Worm (Caenorhabditis elegans): ENCODE results near the gene str-13.

The str-13 gene

DNA sequence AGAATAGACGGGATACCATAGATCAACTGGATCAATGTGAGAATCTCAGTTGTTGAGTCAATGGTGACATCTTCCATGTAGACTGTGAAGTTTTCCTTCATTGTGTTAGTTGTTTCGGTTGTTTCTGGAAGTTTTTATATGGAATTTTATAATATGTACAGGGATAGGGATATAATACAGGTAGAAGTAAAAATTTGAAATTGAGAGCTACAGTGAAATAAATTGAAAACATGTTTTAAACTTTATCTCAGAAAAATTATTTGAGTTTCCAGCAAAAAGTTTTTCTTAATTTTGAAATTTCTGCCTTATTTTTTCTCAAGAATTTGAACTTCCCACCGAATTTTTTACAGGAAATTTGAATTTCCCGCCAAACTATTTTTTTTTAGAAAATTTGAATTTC is 15.3 kb upstream of the str-13 start, which contains the start of gene srg-62:
TSS of gene srg-62 (minus strand) at position 101 of the 400 bp plus-strand sequence.
- TF ChIP-seq hmg-11 (tag; optimal IDR thresholded peaks at IDR 0.05) (no peak), nhr-23 (tag; optimal IDR thresholded peaks at IDR 0.05) (no peak), pqm-1 (tag; optimal IDR thresholded peaks at IDR 0.05) (no peak), ama-1 (optimal IDR thresholded peaks at IDR 0.05) (no peak), daf-12 (tag; optimal IDR thresholded peaks at IDR 0.05) (no peak), nhr-12 (tag; optimal IDR thresholded peaks at IDR 0.05) (no peak), snpc-4 (tag; optimal IDR thresholded peaks at IDR 0.05) (no peak), ceh-16 (tag; optimal IDR thresholded peaks at IDR 0.05) (no peak), R02D3.7 (tag; optimal IDR thresholded peaks at IDR 0.05) (no peak), zag-1 (tag; optimal IDR thresholded peaks at IDR 0.05) (no peak), lsy-12 (tag; optimal IDR thresholded peaks at IDR 0.05) (no peak), fkh-10 (GFP tag; optimal IDR thresholded peaks at IDR 0.05) (no peak), elt-3 (tag; optimal IDR thresholded peaks at IDR 0.05) (no peak), mml-1 (tag; optimal IDR thresholded peaks at IDR 0.05) (no peak)

DNA sequence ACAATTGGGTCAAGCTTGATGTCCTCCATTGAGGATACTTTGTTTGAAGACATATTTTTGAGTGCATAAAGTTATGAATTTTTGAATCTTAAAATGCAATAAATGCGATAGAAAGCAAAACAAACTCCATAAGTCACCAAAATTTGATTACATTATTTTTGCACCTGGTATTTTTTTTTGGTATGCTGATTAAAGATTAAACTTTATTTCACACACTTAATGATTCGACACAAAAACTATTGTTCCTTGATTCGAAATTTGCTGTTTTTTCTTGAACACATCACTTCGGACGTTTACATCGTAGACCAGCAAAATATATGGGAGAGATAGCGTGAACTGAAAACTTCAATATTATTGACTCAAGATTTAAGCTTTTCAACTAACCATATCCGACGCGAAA is 13.2 kb upstream of the str-13 start, which contains the start of gene srg-61:
TSS of gene srg-61 (minus strand) at position 101 of the 400 bp plus-strand sequence.
- TF ChIP-seq lin-39 (tag; optimal IDR thresholded peaks at IDR 0.05) = no peak
- no peak for TF ChIP-seq egl-27 (tag; optimal IDR thresholded peaks at IDR 0.05)
- TF ChIP-seq unc-39 (tag; optimal IDR thresholded peaks at IDR 0.05) = no peak
- TF ChIP-seq mdl-1 (tag; optimal IDR thresholded peaks at IDR 0.05) = no peak
- TF ChIP-seq pqm-1 (tag; optimal IDR thresholded peaks at IDR 0.05) = no peak
- TF ChIP-seq jun-1 (tag; optimal IDR thresholded peaks at IDR 0.05) = no peak
- TF ChIP-seq skn-1 (tag; optimal IDR thresholded peaks at IDR 0.05) = no peak
- TF ChIP-seq ztf-4 (tag; optimal IDR thresholded peaks at IDR 0.05) = no peak
- no peak for TF ChIP-seq mml-1 (tag; optimal IDR thresholded peaks at IDR 0.05)
- TF ChIP-seq lin-15B (tag; optimal IDR thresholded peaks at IDR 0.05) = no peak
- no peak for TF ChIP-seq ceh-9 (tag; optimal IDR thresholded peaks at IDR 0.05)
- TF ChIP-seq ceh-28 (tag; optimal IDR thresholded peaks at IDR 0.05) = no peak

- no peak for TF ChIP-seq ceh-82 (tag; optimal IDR thresholded peaks at IDR 0.05)
These were observed 12.6 kb upstream of the str-13 start for ce11 chrV:2739607-2740006.

DNA sequence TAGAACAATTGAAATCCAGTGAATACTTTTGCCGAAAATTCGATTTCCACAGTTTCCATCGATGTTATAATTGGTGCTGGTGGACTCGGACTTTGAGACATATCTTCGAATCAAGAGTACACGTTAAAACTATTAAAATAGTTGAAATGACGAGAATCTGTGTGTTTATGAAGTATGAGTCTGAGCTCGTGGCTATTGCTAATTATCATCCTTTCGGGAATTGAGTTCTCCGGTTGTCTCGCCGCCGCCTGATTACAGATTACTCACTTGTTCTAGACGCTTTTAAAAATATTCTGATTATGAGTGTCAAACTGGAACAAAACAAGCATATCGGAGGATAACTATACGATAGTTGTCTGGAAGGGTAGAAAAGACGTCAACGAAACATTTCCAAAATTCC is 11.2 kb upstream of the str-13 start, which contains the start of gene srg-56:
TSS of gene srg-56 (minus strand) at position 101 of the 400 bp plus-strand sequence.
- TF ChIP-seq lin-39 (tag; optimal IDR thresholded peaks at IDR 0.05) = no peak
- no peak for TF ChIP-seq ceh-16 (tag; optimal IDR thresholded peaks at IDR 0.05)
- no peak for TF ChIP-seq elt-1 (tag; optimal IDR thresholded peaks at IDR 0.05)
- no peak for TF ChIP-seq nfya-1 (tag; optimal IDR thresholded peaks at IDR 0.05; ENCODE audit: insufficient read depth)
- TF ChIP-seq fkh-2 (tag; optimal IDR thresholded peaks at IDR 0.05) = no peak
- no peak for TF ChIP-seq nhr-43 (tag; optimal IDR thresholded peaks at IDR 0.05; ENCODE audit: poor library complexity, severe bottlenecking)

DNA sequence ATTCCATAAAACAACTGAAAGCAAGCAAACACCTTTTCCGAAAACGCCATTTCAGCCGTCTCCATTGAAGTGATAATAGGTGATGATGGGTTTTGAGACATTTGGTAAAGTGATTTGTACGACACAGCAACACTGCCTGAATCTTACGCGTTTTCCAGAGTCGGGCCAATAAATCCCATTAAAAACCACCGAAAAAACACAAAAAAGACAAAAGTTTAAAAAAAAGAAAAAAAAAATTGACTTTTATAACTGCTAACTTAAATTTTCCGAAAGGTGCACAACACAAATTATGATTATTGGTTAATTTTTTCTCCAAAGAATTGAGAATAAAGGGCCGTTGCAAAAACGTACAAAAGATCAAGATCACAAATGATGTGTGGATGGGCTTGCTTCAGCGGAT is 7.4 kb upstream of the str-13 start, which contains the start of gene srg-57:
TSS of gene srg-57 (minus strand) at position 101 of the 400 bp plus-strand sequence.
- TF ChIP-seq mdl-1 (tag; optimal IDR thresholded peaks at IDR 0.05) (no peak), hmg-11 (tag; optimal IDR thresholded peaks at IDR 0.05) (no peak), pqm-1 (tag; optimal IDR thresholded peaks at IDR 0.05) (no peak), R02D3.7 (tag; optimal IDR thresholded peaks at IDR 0.05) (no peak), sea-2 (GFP tag; optimal IDR thresholded peaks at IDR 0.05) (no peak), ZK546.5 (tag; optimal IDR thresholded peaks at IDR 0.05) (no peak), nfya-1 (tag; optimal IDR thresholded peaks at IDR 0.05; ENCODE audit: insufficient read depth) (no peak), fkh-10 (GFP tag; optimal IDR thresholded peaks at IDR 0.05) (no peak), nhr-28 (tag; optimal IDR thresholded peaks at IDR 0.05) (no peak), ceh-82 (tag; optimal IDR thresholded peaks at IDR 0.05) (no peak), ztf-11 (tag; optimal IDR thresholded peaks at IDR 0.05) (no peak), mml-1 (tag; optimal IDR thresholded peaks at IDR 0.05) (no peak), nhr-23 (tag; optimal IDR thresholded peaks at IDR 0.05) (no peak), fos-1 (tag; optimal IDR thresholded peaks at IDR 0.05) (no peak), ceh-16 (tag; optimal IDR thresholded peaks at IDR 0.05) (no peak)
